Fruit fly (Drosophila melanogaster) whole organism, embryonic: ENCODE data around the gene eIF3h.

Experiments used
- Bgb ChIP-seq: fragments of 200-800 bp; sonication (Bioruptor generic); IDR thresholded peaks from 2 replicates; pipeline ENCODE4 v1.3.6; 2022; ENCODE audit warnings: missing biosample characterization, missing genetic modification characterization; ENCODE audit not compliant: partially characterized antibody
- CG10274 ChIP-seq: fragments of 200-800 bp; sonication (Bioruptor generic); optimal IDR thresholded peaks from 3 replicates; lab custom pipeline; 2017; ENCODE audit warnings: missing biosample characterization, mild to moderate bottlenecking, missing genetic modification characterization
- CG11093 ChIP-seq: fragments of 200-800 bp; sonication (Bioruptor generic); IDR thresholded peaks from 3 replicates; pipeline ENCODE4 v1.3.6; 2022; ENCODE audit warnings: missing biosample characterization, missing genetic modification characterization
- CG11456 ChIP-seq: fragments of 200-800 bp; sonication (Bioruptor generic); IDR thresholded peaks from 3 replicates; pipeline ENCODE4 v1.3.6; 2022; ENCODE audit warnings: missing biosample characterization, missing genetic modification characterization
- CG11504 ChIP-seq: fragments of 200-800 bp; sonication (Bioruptor generic); optimal IDR thresholded peaks from 3 replicates; lab custom pipeline; 2019; ENCODE audit warnings: missing biosample characterization, mild to moderate bottlenecking, missing genetic modification characterization, moderate library complexity
- CG11560 ChIP-seq: fragments of 200-800 bp; sonication (Bioruptor generic); IDR thresholded peaks from 3 replicates; pipeline ENCODE4 v1.3.6; 2022; ENCODE audit warnings: missing biosample characterization, missing genetic modification characterization
- CG12219 ChIP-seq: fragments of 200-800 bp; sonication (Bioruptor generic); optimal IDR thresholded peaks from 3 replicates; lab custom pipeline; 2018; ENCODE audit warnings: missing biosample characterization, mild to moderate bottlenecking, missing genetic modification characterization
- CG12769 ChIP-seq: fragments of 200-800 bp; sonication (Bioruptor generic); optimal IDR thresholded peaks from 2 replicates; lab custom pipeline; 2019; ENCODE audit warnings: missing biosample characterization, mild to moderate bottlenecking, missing genetic modification characterization, moderate library complexity
- CG13894 ChIP-seq: fragments of 200-800 bp; sonication (Bioruptor generic); optimal IDR thresholded peaks from 3 replicates; lab custom pipeline; 2018; ENCODE audit warnings: missing biosample characterization, mild to moderate bottlenecking, missing genetic modification characterization, moderate library complexity
- CG15073 ChIP-seq: fragments of 200-800 bp; sonication (Bioruptor generic); optimal IDR thresholded peaks from 2 replicates; lab custom pipeline; 2016; ENCODE audit warnings: missing biosample characterization, missing genetic modification characterization
- CG2116 ChIP-seq: fragments of 200-800 bp; sonication (Bioruptor generic); optimal IDR thresholded peaks from 3 replicates; lab custom pipeline; 2018; ENCODE audit warnings: missing biosample characterization, mild to moderate bottlenecking, missing genetic modification characterization
- CG2129 ChIP-seq: fragments of 200-800 bp; sonication (Bioruptor generic); IDR thresholded peaks from 2 replicates; pipeline ENCODE4 v1.3.6; 2022; ENCODE audit warnings: missing biosample characterization, missing genetic modification characterization; ENCODE audit not compliant: partially characterized antibody
- CG2875 ChIP-seq: fragments of 200-800 bp; sonication (Bioruptor generic); optimal IDR thresholded peaks from 2 replicates; lab custom pipeline; 2017; ENCODE audit warnings: missing biosample characterization, mild to moderate bottlenecking, missing genetic modification characterization, missing genetic modification reagents
- CG33557 ChIP-seq: fragments of 200-800 bp; sonication (Bioruptor generic); optimal IDR thresholded peaks from 2 replicates; lab custom pipeline; 2019; ENCODE audit warnings: missing biosample characterization, mild to moderate bottlenecking, missing genetic modification characterization, moderate library complexity
- CG3407 ChIP-seq: fragments of 200-800 bp; sonication (Bioruptor generic); optimal IDR thresholded peaks from 2 replicates; lab custom pipeline; 2018; ENCODE audit warnings: missing biosample characterization, mild to moderate bottlenecking, missing genetic modification characterization
- CG6272 ChIP-seq: fragments of 200-800 bp; sonication (Bioruptor generic); IDR thresholded peaks from 2 replicates; pipeline ENCODE4 v1.3.6; 2022; ENCODE audit warnings: missing biosample characterization, missing genetic modification characterization
- CG7556 ChIP-seq: fragments of 200-800 bp; sonication (Bioruptor generic); optimal IDR thresholded peaks from 2 replicates; lab custom pipeline; 2017; ENCODE audit warnings: missing biosample characterization, mild to moderate bottlenecking, missing genetic modification characterization
- CG8388 ChIP-seq: fragments of 200-800 bp; sonication (Bioruptor generic); optimal IDR thresholded peaks from 2 replicates; lab custom pipeline; 2019; ENCODE audit warnings: missing biosample characterization, mild to moderate bottlenecking, missing genetic modification characterization, moderate library complexity
- CG9727 ChIP-seq: fragments of 200-800 bp; sonication (Bioruptor generic); optimal IDR thresholded peaks from 3 replicates; lab custom pipeline; 2017; ENCODE audit warnings: missing biosample characterization, mild to moderate bottlenecking, missing genetic modification characterization
- Elba2 ChIP-seq: fragments of 200-800 bp; sonication (Bioruptor generic); optimal IDR thresholded peaks from 3 replicates; lab custom pipeline; 2016; ENCODE audit warnings: missing biosample characterization, missing genetic modification characterization
- Ets65A ChIP-seq: fragments of 200-800 bp; sonication (Bioruptor generic); peaks from one replicate; lab custom pipeline; 2016; ENCODE audit warnings: missing biosample characterization, missing genetic modification characterization
- Ets97D ChIP-seq: fragments of 200-800 bp; sonication (Bioruptor generic); optimal IDR thresholded peaks from 3 replicates; lab custom pipeline; 2016; ENCODE audit warnings: missing biosample characterization, missing genetic modification characterization
- HLH54F ChIP-seq: fragments of 200-800 bp; sonication (Bioruptor generic); optimal IDR thresholded peaks from 3 replicates; lab custom pipeline; 2016; ENCODE audit warnings: missing biosample characterization, missing genetic modification characterization
- Med ChIP-seq: fragments of 200-800 bp; sonication (Bioruptor generic); peaks from one replicate; lab custom pipeline; 2016; ENCODE audit warnings: missing biosample characterization, missing genetic modification characterization, mild to moderate bottlenecking, inconsistent platforms, moderate library complexity
- PHDP ChIP-seq: fragments of 200-800 bp; sonication (Bioruptor generic); optimal IDR thresholded peaks from 3 replicates; lab custom pipeline; 2018; ENCODE audit warnings: missing biosample characterization, mild to moderate bottlenecking, missing genetic modification characterization, moderate library complexity
- Pdp1 ChIP-seq, 2 experiments: fragments of 200-800 bp; sonication (Bioruptor generic); optimal IDR thresholded peaks; 3 replicates each; lab custom pipeline; 2016; ENCODE audit warnings: missing biosample characterization in 2 of 2, missing genetic modification characterization in 2 of 2, mild to moderate bottlenecking in 1 of 2, moderate library complexity in 1 of 2
- Poxn ChIP-seq: fragments of 200-800 bp; sonication (Bioruptor generic); IDR thresholded peaks from 2 replicates; pipeline ENCODE4 v1.3.6; 2022; ENCODE audit warnings: missing biosample characterization, missing genetic modification characterization
- Ptx1 ChIP-seq: fragments of 200-800 bp; sonication (Bioruptor generic); IDR thresholded peaks from 2 replicates; pipeline ENCODE4 v1.3.6; 2022; ENCODE audit warnings: missing biosample characterization, missing genetic modification characterization
- ara ChIP-seq: fragments of 200-800 bp; sonication (Bioruptor generic); IDR thresholded peaks from 2 replicates; pipeline ENCODE4 v1.3.6; 2022; ENCODE audit warnings: missing biosample characterization, missing genetic modification characterization
- ato ChIP-seq: fragments of 200-800 bp; sonication (Bioruptor generic); IDR thresholded peaks from 2 replicates; pipeline ENCODE4 v1.3.6; 2022; ENCODE audit warnings: missing biosample characterization, missing genetic modification characterization; ENCODE audit not compliant: partially characterized antibody
- bbx ChIP-seq: fragments of 200-800 bp; sonication (Bioruptor generic); IDR thresholded peaks from 2 replicates; pipeline ENCODE4 v1.3.6; 2022; ENCODE audit warnings: missing biosample characterization, missing genetic modification characterization; ENCODE audit not compliant: partially characterized antibody
- br ChIP-seq: fragments of >200 bp; optimal IDR thresholded peaks from 2 replicates; lab custom pipeline; 2017
- cg ChIP-seq: fragments of 200-800 bp; sonication (Bioruptor generic); optimal IDR thresholded peaks from 3 replicates; lab custom pipeline; 2019; ENCODE audit warnings: missing biosample characterization, mild to moderate bottlenecking, missing genetic modification characterization, moderate library complexity
- cwo ChIP-seq: fragments of 200-800 bp; sonication (Bioruptor generic); optimal IDR thresholded peaks from 3 replicates; lab custom pipeline; 2017; ENCODE audit warnings: missing biosample characterization, missing genetic modification characterization, mild to moderate bottlenecking, moderate library complexity, missing genetic modification reagents
- disco-r ChIP-seq: fragments of 200-800 bp; sonication (Bioruptor generic); optimal IDR thresholded peaks from 2 replicates; lab custom pipeline; 2016; ENCODE audit warnings: missing biosample characterization, missing genetic modification characterization
- en ChIP-seq: fragments of 200-800 bp; sonication (Bioruptor generic); optimal IDR thresholded peaks from 2 replicates; lab custom pipeline; 2016; ENCODE audit warnings: missing biosample characterization, missing genetic modification characterization
- gro ChIP-seq: fragments of 200-800 bp; sonication (Bioruptor generic); optimal IDR thresholded peaks from 2 replicates; lab custom pipeline; 2016; ENCODE audit warnings: missing biosample characterization, missing genetic modification characterization
- hkb ChIP-seq, 2 experiments: fragments of 200-800 bp in 1 of 2; fragments of >200 bp in 1 of 2; sonication (Bioruptor generic) in 1 of 2; IDR thresholded peaks in 1 of 2; optimal IDR thresholded peaks in 1 of 2; 2 replicates each; pipeline versions ENCODE4 v1.3.6 to Lab custom; 2017 to 2022; ENCODE audit warnings: missing biosample characterization in 1 of 2, missing genetic modification characterization in 1 of 2
- insv ChIP-seq, 2 experiments: fragments of 200-800 bp; sonication (Bioruptor generic); optimal IDR thresholded peaks; 3 replicates each; lab custom pipeline; 2016 to 2018; ENCODE audit warnings: missing biosample characterization in 2 of 2, missing genetic modification characterization in 2 of 2
- kay ChIP-seq: fragments of 200-800 bp; sonication (Bioruptor generic); optimal IDR thresholded peaks from 2 replicates; lab custom pipeline; 2016; ENCODE audit warnings: missing biosample characterization, missing genetic modification characterization
- kni ChIP-seq: fragments of 200-800 bp; sonication (Bioruptor generic); optimal IDR thresholded peaks from 3 replicates; lab custom pipeline; 2017; ENCODE audit warnings: mild to moderate bottlenecking, missing biosample characterization, missing genetic modification reagents, missing genetic modification characterization
- knrl ChIP-seq: fragments of 200-800 bp; sonication (Bioruptor generic); IDR thresholded peaks from 3 replicates; pipeline ENCODE4 v1.3.6; 2022; ENCODE audit warnings: missing biosample characterization, missing genetic modification characterization; ENCODE audit not compliant: partially characterized antibody
- pnt ChIP-seq: fragments of 200-800 bp; sonication (Bioruptor generic); optimal IDR thresholded peaks from 3 replicates; lab custom pipeline; 2016; ENCODE audit warnings: missing biosample characterization, missing genetic modification characterization
- sens-2 ChIP-seq: fragments of 200-800 bp; sonication (Bioruptor generic); IDR thresholded peaks from 2 replicates; pipeline ENCODE4 v1.3.6; 2022; ENCODE audit warnings: missing biosample characterization, missing genetic modification characterization
- seq ChIP-seq: fragments of 200-800 bp; sonication (Bioruptor generic); IDR thresholded peaks from 2 replicates; pipeline ENCODE4 v1.3.6; 2022; ENCODE audit warnings: missing biosample characterization, missing genetic modification characterization
- slp2 ChIP-seq: fragments of 200-800 bp; sonication (Bioruptor generic); optimal IDR thresholded peaks from 2 replicates; lab custom pipeline; 2016; ENCODE audit warnings: missing biosample characterization, missing genetic modification characterization
- tio ChIP-seq: fragments of 200-800 bp; sonication (Bioruptor generic); optimal IDR thresholded peaks from 2 replicates; lab custom pipeline; 2017; ENCODE audit warnings: missing biosample characterization, missing genetic modification characterization, inconsistent platforms
- tna ChIP-seq: fragments of 200-800 bp; sonication (Bioruptor generic); IDR thresholded peaks from 2 replicates; pipeline ENCODE4 v1.3.6; 2022; ENCODE audit warnings: missing biosample characterization, missing genetic modification characterization; ENCODE audit not compliant: partially characterized antibody
- wek ChIP-seq: fragments of 200-800 bp; sonication (Bioruptor generic); optimal IDR thresholded peaks from 3 replicates; lab custom pipeline; 2018; ENCODE audit warnings: missing biosample characterization, mild to moderate bottlenecking, missing genetic modification characterization, moderate library complexity

Gene eIF3h

dm6 chr2L:5086905-5087522 is 34.1 kb upstream of the eIF3h start (continued):
- TF ChIP-seq disco-r (GFP tag; lab: Kevin White, UChicago) (peak; percentile 23), CG15073 (GFP tag; lab: Kevin White, UChicago) (peak; percentile 13), wek (GFP tag; lab: Kevin White, UChicago) (peak; percentile 59), Bgb (GFP tag; lab: Robert Waterston, UW) (no peak), seq (GFP tag; lab: Robert Waterston, UW) (peak; percentile 77), CG12219 (GFP tag; lab: Kevin White, UChicago) (peak; percentile 79), tio (GFP tag; lab: Kevin White, UChicago) (peak; percentile 87), CG2875 (peak; percentile 64), bbx (GFP tag; lab: Robert Waterston, UW) (no peak), CG8388 (GFP tag; lab: Kevin White, UChicago) (peak; percentile 77), CG13894 (tag; lab: Kevin White, UChicago) (peak; percentile 4), ato (GFP tag; lab: Robert Waterston, UW) (no peak), CG7556 (peak; percentile 90), cg (no peak), CG11456 (GFP tag; lab: Robert Waterston, UW) (0 out of 3 replicates have a peak, but pooled peaks have one; percentile 7), CG11504 (tag; lab: Kevin White, UChicago) (peak; percentile 90), hkb (optimal IDR thresholded peaks at IDR 0.05; lab: Kevin White, UChicago) (no peak), hkb (GFP tag; IDR thresholded peaks at IDR 0.05; lab: Robert Waterston, UW) (peak; percentile 79), sens-2 (no peak), Ets65A (GFP tag; lab: Kevin White, UChicago) (peak; percentile 96), gro (GFP tag; lab: Kevin White, UChicago) (peak; percentile 72), CG10274 (GFP tag; lab: Kevin White, UChicago) (peak; percentile 96), Med (GFP tag; lab: Kevin White, UChicago) (peak; percentile 93), Poxn (no peak), pnt (GFP tag; lab: Kevin White, UChicago) (peak; percentile 60), kni (GFP tag; lab: Kevin White, UChicago) (no peak), CG12769 (peak; percentile 60), CG11560 (tag; lab: Robert Waterston, UW) (no peak), Ptx1 (GFP tag; lab: Robert Waterston, UW) (peak; percentile 72), ara (GFP tag; lab: Robert Waterston, UW) (peak; percentile 62; the same call in 1 of the 2 replicates), cwo (GFP tag; lab: Kevin White, UChicago) (peak; percentile 78), CG6272 (no peak), Pdp1 (GFP tag; optimal IDR thresholded peaks at IDR 0.05; lab: Kevin White, UChicago) (peak; percentile 66 to 67), PHDP (tag; lab: Kevin White, UChicago) (peak; percentile 85), CG3407 (GFP tag; lab: Kevin White, UChicago) (peak; percentile 66), CG33557 (peak; percentile 49), kay (GFP tag; lab: Kevin White, UChicago) (peak; percentile 58), CG2116 (GFP tag; lab: Kevin White, UChicago) (peak; percentile 54), CG2129 (GFP tag; lab: Robert Waterston, UW) (no peak), Ets97D (GFP tag; lab: Kevin White, UChicago) (peak; percentile 38), insv (GFP tag; optimal IDR thresholded peaks at IDR 0.05; lab: Kevin White, UChicago) (no peak), tna (GFP tag; lab: Robert Waterston, UW) (no peak), HLH54F (GFP tag; lab: Kevin White, UChicago) (peak; percentile 58), en (GFP tag; lab: Kevin White, UChicago) (peak; percentile 54), Elba2 (no peak), knrl (GFP tag; lab: Robert Waterston, UW) (no peak), CG9727 (GFP tag; lab: Kevin White, UChicago) (peak; percentile 82), slp2 (GFP tag; lab: Kevin White, UChicago) (no peak), br (no peak), CG11093 (GFP tag; lab: Robert Waterston, UW) (0 out of 3 replicates have a peak, but pooled peaks have one; percentile 25)
